Worm (Caenorhabditis elegans) whole organism, late embryonic: ENCODE data around the gene Y39G8B.13.
"Not testable (repeated sequence)": the region's sequence is repeated elsewhere in the genome, so short reads cannot be mapped to it uniquely, and the experiment has no call there.

Source experiments
- C08G9.2 ChIP-seq: sonication (generic microtip); optimal IDR thresholded peaks from 2 replicates; lab custom pipeline; 2016; ENCODE audit warnings: mild to moderate bottlenecking, missing genetic modification characterization, moderate library complexity, missing compliant biosample characterization
- C38D4.7 ChIP-seq: fragments of 200-800 bp; sonication (Bioruptor generic); optimal IDR thresholded peaks from 2 replicates; lab custom pipeline; 2018; ENCODE audit warnings: mild to moderate bottlenecking, missing genetic modification characterization, moderate library complexity, missing compliant biosample characterization
- T23F11.4 ChIP-seq: fragments of 200-800 bp; sonication (Bioruptor generic); optimal IDR thresholded peaks from 2 replicates; lab custom pipeline; 2018; ENCODE audit warnings: mild to moderate bottlenecking, missing genetic modification characterization, missing compliant biosample characterization
- Y22D7AL.16 ChIP-seq: sonication (generic microtip); optimal IDR thresholded peaks from 2 replicates; lab custom pipeline; 2016; ENCODE audit warnings: missing genetic modification characterization, missing compliant biosample characterization
- ahr-1 ChIP-seq: sonication (generic microtip); optimal IDR thresholded peaks from 2 replicates; lab custom pipeline; 2016; ENCODE audit warnings: missing genetic modification characterization, missing compliant biosample characterization
- ceh-18 ChIP-seq: sonication (generic microtip); optimal IDR thresholded peaks from 2 replicates; lab custom pipeline; 2016; ENCODE audit warnings: missing genetic modification characterization, missing compliant biosample characterization
- ceh-19 ChIP-seq: fragments of 200-800 bp; sonication (Bioruptor generic); optimal IDR thresholded peaks from 2 replicates; lab custom pipeline; 2018; ENCODE audit warnings: mild to moderate bottlenecking, missing genetic modification characterization, missing compliant biosample characterization
- ceh-30 ChIP-seq: fragments of 150-350 bp; optimal IDR thresholded peaks from 2 replicates; lab custom pipeline; 2014; ENCODE audit warnings: missing biosample characterization, missing genetic modification characterization
- ceh-34 ChIP-seq: sonication (generic microtip); optimal IDR thresholded peaks from 2 replicates; lab custom pipeline; 2016; ENCODE audit warnings: mild to moderate bottlenecking, missing genetic modification characterization, missing compliant biosample characterization
- ceh-48 ChIP-seq: sonication (generic microtip); optimal IDR thresholded peaks from 2 replicates; lab custom pipeline; 2016; ENCODE audit warnings: missing genetic modification characterization, inconsistent platforms, missing compliant biosample characterization
- dmd-4 ChIP-seq: sonication (generic microtip); optimal IDR thresholded peaks from 2 replicates; lab custom pipeline; 2016; ENCODE audit warnings: borderline replicate concordance, missing genetic modification characterization, missing compliant biosample characterization
- dve-1 ChIP-seq: sonication (generic microtip); optimal IDR thresholded peaks from 2 replicates; lab custom pipeline; 2017; ENCODE audit warnings: antibody characterized with exemption, mild to moderate bottlenecking, missing genetic modification characterization, missing compliant biosample characterization
- elt-2 ChIP-seq: sonication (generic microtip); optimal IDR thresholded peaks from 2 replicates; lab custom pipeline; 2016; ENCODE audit warnings: missing genetic modification reagents, missing genetic modification characterization, missing compliant biosample characterization
- elt-4 ChIP-seq: sonication (generic microtip); optimal IDR thresholded peaks from 2 replicates; lab custom pipeline; 2016; ENCODE audit warnings: missing genetic modification characterization, missing compliant biosample characterization
- fkh-6 ChIP-seq: sonication (generic microtip); optimal IDR thresholded peaks from 2 replicates; lab custom pipeline; 2016; ENCODE audit warnings: missing genetic modification characterization, missing compliant biosample characterization
- gmeb-2 ChIP-seq: sonication (generic microtip); optimal IDR thresholded peaks from 2 replicates; lab custom pipeline; 2016; ENCODE audit warnings: missing genetic modification characterization, inconsistent platforms, missing compliant biosample characterization
- hlh-30 ChIP-seq: sonication (generic microtip); optimal IDR thresholded peaks from 2 replicates; lab custom pipeline; 2017; ENCODE audit warnings: antibody characterized with exemption, missing genetic modification characterization, missing compliant biosample characterization; ENCODE audit not compliant: insufficient read depth
- hlh-6 ChIP-seq: sonication (generic microtip); optimal IDR thresholded peaks from 2 replicates; lab custom pipeline; 2016; ENCODE audit warnings: missing genotype, missing genetic modification characterization, missing compliant biosample characterization
- hlh-8 ChIP-seq: sonication (generic microtip); optimal IDR thresholded peaks from 2 replicates; lab custom pipeline; 2016; ENCODE audit warnings: missing genotype, missing genetic modification characterization, missing compliant biosample characterization
- madf-2 ChIP-seq: sonication (generic microtip); optimal IDR thresholded peaks from 2 replicates; lab custom pipeline; 2017; ENCODE audit warnings: missing genetic modification characterization, missing compliant biosample characterization
- nhr-11 ChIP-seq: fragments of 150-350 bp; optimal IDR thresholded peaks from 2 replicates; lab custom pipeline; 2014; ENCODE audit warnings: missing biosample characterization, missing genetic modification characterization
- nhr-232 ChIP-seq: sonication (generic microtip); optimal IDR thresholded peaks from 2 replicates; lab custom pipeline; 2016; ENCODE audit warnings: missing genetic modification characterization, missing compliant biosample characterization
- npax-4 ChIP-seq: sonication (generic microtip); optimal IDR thresholded peaks from 2 replicates; lab custom pipeline; 2016; ENCODE audit warnings: missing genetic modification characterization, missing compliant biosample characterization
- odd-2 ChIP-seq: sonication (generic microtip); optimal IDR thresholded peaks from 2 replicates; lab custom pipeline; 2017; ENCODE audit warnings: antibody characterized with exemption, mild to moderate bottlenecking, missing genetic modification characterization, missing compliant biosample characterization
- pag-3 ChIP-seq: sonication (generic microtip); optimal IDR thresholded peaks from 2 replicates; lab custom pipeline; 2016; ENCODE audit warnings: missing compliant biosample characterization, missing genetic modification characterization, borderline replicate concordance
- pax-1 ChIP-seq: fragments of 150-350 bp; optimal IDR thresholded peaks from 2 replicates; lab custom pipeline; 2014; ENCODE audit warnings: missing biosample characterization, missing genetic modification characterization
- pha-4 ChIP-seq: fragments of 150-350 bp; optimal IDR thresholded peaks from 2 replicates; lab custom pipeline; 2018; ENCODE audit warnings: missing biosample characterization, missing genetic modification reagents, missing genetic modification characterization
- sdc-2 ChIP-seq: sonication (generic microtip); optimal IDR thresholded peaks from 2 replicates; lab custom pipeline; 2016; ENCODE audit warnings: missing genotype, missing genetic modification characterization, missing compliant biosample characterization
- tbx-2 ChIP-seq: sonication (generic microtip); optimal IDR thresholded peaks from 2 replicates; lab custom pipeline; 2016; ENCODE audit warnings: missing genetic modification characterization, missing compliant biosample characterization
- tbx-7 ChIP-seq: sonication (generic microtip); optimal IDR thresholded peaks from 2 replicates; lab custom pipeline; 2016; ENCODE audit warnings: missing genotype, missing genetic modification characterization, missing compliant biosample characterization
- ttx-3 ChIP-seq: sonication (generic microtip); optimal IDR thresholded peaks from 2 replicates; lab custom pipeline; 2016; ENCODE audit warnings: missing genetic modification reagents, missing genetic modification characterization, missing compliant biosample characterization
- unc-3 ChIP-seq, 2 experiments: fragments of 200-800 bp in 1 of 2; sonication (Bioruptor generic) in 1 of 2; sonication (generic microtip) in 1 of 2; conservative IDR thresholded peaks in 1 of 2; optimal IDR thresholded peaks in 1 of 2; 2 replicates each; pipeline versions ENCODE4 v1.3.6 to Lab custom; 2016 to 2022; ENCODE audit warnings: missing compliant biosample characterization in 2 of 2, missing genetic modification characterization in 2 of 2, missing genetic modification reagents in 1 of 2
- unc-42 ChIP-seq: sonication (generic microtip); optimal IDR thresholded peaks from 2 replicates; lab custom pipeline; 2016; ENCODE audit warnings: missing genotype, missing genetic modification characterization, missing compliant biosample characterization
- ztf-16 ChIP-seq: sonication (generic microtip); optimal IDR thresholded peaks from 2 replicates; lab custom pipeline; 2017; ENCODE audit warnings: missing genetic modification characterization, missing compliant biosample characterization

Y39G8B.13 gene

ce11 chrII:14000044-14000443 lies 17.2 kb upstream of the Y39G8B.13 start, which contains the start of gene F01D5.3:
F01D5.3 (minus strand) TSS chrII:14000144.
- not testable (repeated sequence) for TF ChIP-seq T23F11.4; sdc-2; unc-42 (tag; lab: Kevin White, UChicago)
- TF ChIP-seq, all 69 proteins: peak for 0; not testable (repeated sequence) for 69

ce11 chrII:13998964-13999363 lies 16.1 kb upstream of the Y39G8B.13 start, which contains the start of gene F01D5.2:
F01D5.2 (minus strand) TSS chrII:13999064.
- TF ChIP-seq unc-3 (GFP tag; conservative IDR thresholded peaks at IDR 0.05; lab: Robert Waterston, UW), result no peak
- no peak for TF ChIP-seq unc-3 (tag; optimal IDR thresholded peaks at IDR 0.05; lab: Kevin White, UChicago)
- TF ChIP-seq ceh-30 (tag; lab: Kevin White, UChicago), result no peak
- no peak for TF ChIP-seq madf-2 (tag; lab: Kevin White, UChicago)
- TF ChIP-seq nhr-232 (tag; lab: Kevin White, UChicago), result no peak

ce11 chrII:13997989-13998388 lies 15.1 kb upstream of the Y39G8B.13 start:
- TF ChIP-seq elt-2 (tag; lab: Kevin White, UChicago), result peak; percentile 13
- TF ChIP-seq C08G9.2, result no peak

- TF ChIP-seq hlh-8 (no peak), ceh-30 (tag; lab: Kevin White, UChicago) (no peak), elt-4 (tag; lab: Kevin White, UChicago) (no peak), pax-1 (tag; lab: Kevin White, UChicago) (no peak), elt-2 (tag; lab: Kevin White, UChicago) (no peak), dve-1 (no peak), pag-3 (tag; lab: Kevin White, UChicago) (no peak), tbx-2 (tag; lab: Kevin White, UChicago) (no peak), nhr-11 (no peak), ceh-19 (no peak), gmeb-2 (tag; lab: Kevin White, UChicago) (no peak), C38D4.7 (GFP tag; lab: Kevin White, UChicago) (no peak), dmd-4 (tag; lab: Kevin White, UChicago) (no peak), ceh-34 (no peak)
These were observed 14.6 kb upstream of the Y39G8B.13 start, which contains the start of gene F01D5.1 for ce11 chrII:13997477-13997876. F01D5.1 (minus strand) TSS chrII:13997581.

- TF ChIP-seq odd-2 (tag; lab: Kevin White, UChicago) (no peak), npax-4 (tag; lab: Kevin White, UChicago) (no peak), madf-2 (tag; lab: Kevin White, UChicago) (no peak), ttx-3 (tag; lab: Kevin White, UChicago) (no peak), fkh-6 (no peak), elt-2 (tag; lab: Kevin White, UChicago) (no peak), ztf-16 (tag; lab: Kevin White, UChicago) (no peak), ceh-18 (tag; lab: Kevin White, UChicago) (no peak), pha-4 (no peak), tbx-2 (tag; lab: Kevin White, UChicago) (no peak), ahr-1 (tag; lab: Kevin White, UChicago) (no peak), Y22D7AL.16 (tag; lab: Kevin White, UChicago) (no peak), hlh-30 (tag; lab: Kevin White, UChicago) (no peak), ceh-48 (tag; lab: Kevin White, UChicago) (no peak), tbx-7 (tag; lab: Kevin White, UChicago) (no peak), C08G9.2 (no peak), hlh-6 (tag; lab: Kevin White, UChicago) (no peak)
- TF ChIP-seq, all 69 proteins: peak for 0
These were observed 12.1 kb upstream of the Y39G8B.13 start, which contains the start of gene Y39G8B.7 for ce11 chrII:13994934-13995333. Y39G8B.7 (minus strand) TSS chrII:13995034.
